Worm (Caenorhabditis elegans) whole organism, dauer: Measurements from ENCODE around the gene prp-40.

Experiments
- unc-62 ChIP-seq: sonication (generic microtip); optimal IDR thresholded peaks from 2 replicates; lab custom pipeline; 2017; ENCODE audit warnings: missing biosample characterization, missing genetic modification reagents, missing genetic modification characterization

The prp-40 gene

DNA sequence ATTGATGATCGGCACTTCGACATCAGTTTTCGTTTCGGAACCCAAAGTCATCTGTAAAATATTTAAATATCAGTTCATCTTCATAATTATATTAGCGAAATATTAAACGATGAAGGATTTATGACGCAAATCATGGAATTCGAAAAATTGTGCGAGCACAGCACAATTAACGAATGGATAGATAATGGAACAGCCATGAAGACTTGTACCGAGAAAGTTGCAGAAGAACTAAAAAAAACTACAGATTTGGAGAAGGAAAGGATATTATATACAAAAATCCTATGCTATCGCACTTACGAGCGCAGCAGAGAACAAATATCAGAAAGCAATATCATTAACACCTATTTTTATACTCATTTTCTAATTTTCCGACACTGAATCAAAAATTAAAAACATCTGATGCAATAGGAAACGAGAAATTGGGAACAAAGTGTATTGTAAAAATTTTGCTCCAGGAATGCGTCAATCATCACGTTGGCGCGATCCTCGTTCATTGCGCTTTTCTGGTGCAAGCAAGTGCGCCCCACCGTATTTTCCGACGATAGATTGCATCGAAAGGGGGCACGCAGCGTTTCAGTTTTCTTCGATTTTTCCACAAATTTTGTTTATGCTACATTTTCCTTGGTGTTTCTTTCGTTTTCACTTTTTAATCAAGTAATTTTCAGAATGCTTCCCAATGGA, at the start of gene prp-40, which contains the start of gene clu-1:
Gene prp-40 (plus strand): TSS at position 666 of the 681 bp plus-strand sequence.
Gene clu-1 (minus strand): TSS at position 51 of the 681 bp plus-strand sequence.
- no peak for TF ChIP-seq unc-62 (GFP tag; lab: Kevin White, UChicago)

ce11 chrIII:9472464-9472863, 49.4 kb upstream of the prp-40 start:
- no peak for TF ChIP-seq unc-62 (GFP tag; lab: Kevin White, UChicago)

DNA sequence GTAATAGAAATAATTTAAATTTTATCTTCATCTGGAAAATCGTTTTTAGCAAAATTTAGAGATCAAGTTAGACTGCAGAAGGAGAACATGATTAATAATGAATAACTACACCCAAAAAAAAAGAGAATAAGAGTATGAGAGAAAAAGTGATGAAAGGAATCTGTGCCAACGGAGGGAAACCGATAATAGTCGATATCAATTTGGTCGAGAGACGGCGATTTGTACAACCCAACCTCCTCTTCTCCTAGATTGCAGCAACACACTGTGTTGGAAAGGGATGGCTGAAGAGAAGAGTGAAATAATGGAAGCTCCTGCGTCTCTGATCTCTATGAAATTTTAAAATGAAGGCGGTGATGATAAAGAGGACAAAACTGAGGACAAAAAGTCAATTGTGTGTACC, 47.4 kb upstream of the prp-40 start:
- TF ChIP-seq unc-62 (GFP tag; lab: Kevin White, UChicago): no peak

- no peak for TF ChIP-seq unc-62 (GFP tag; lab: Kevin White, UChicago)
Observed at ce11 chrIII:9476564-9476963, 45.3 kb upstream of the prp-40 start.

ce11 chrIII:9482423-9482993, 39.4 kb upstream of the prp-40 start:
- TF ChIP-seq unc-62 (GFP tag; lab: Kevin White, UChicago): no peak

DNA sequence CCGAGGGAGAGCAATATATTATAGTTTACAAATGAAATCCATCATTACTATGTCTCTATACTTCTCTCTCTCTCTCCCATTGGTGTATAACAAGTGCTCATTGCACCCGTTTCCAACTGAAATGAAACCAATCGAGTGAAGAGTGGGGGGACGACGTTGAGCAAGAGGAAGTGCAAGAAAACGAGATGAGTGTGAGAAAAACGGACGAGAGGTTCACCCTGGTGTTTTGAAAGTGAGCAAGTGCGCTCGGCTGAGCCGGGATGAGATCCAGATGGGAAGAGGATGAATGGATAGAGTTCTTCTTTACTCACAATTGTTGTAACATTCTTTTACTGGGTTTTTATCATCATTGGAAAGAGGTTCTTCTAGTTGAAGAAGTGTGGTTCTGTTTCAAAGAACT, 38.2 kb upstream of the prp-40 start:
- no peak for TF ChIP-seq unc-62 (GFP tag; lab: Kevin White, UChicago)

- TF ChIP-seq unc-62 (GFP tag; lab: Kevin White, UChicago): no peak
Observed at ce11 chrIII:9485373-9485772, 36.5 kb upstream of the prp-40 start, which contains the start of gene bre-3. Gene bre-3 (minus strand): TSS chrIII:9485473.

- no peak for TF ChIP-seq unc-62 (GFP tag; lab: Kevin White, UChicago)
Observed at ce11 chrIII:9487454-9487853, 34.4 kb upstream of the prp-40 start.

ce11 chrIII:9488027-9488426, 33.8 kb upstream of the prp-40 start:
- TF ChIP-seq unc-62 (GFP tag; lab: Kevin White, UChicago): no peak

DNA sequence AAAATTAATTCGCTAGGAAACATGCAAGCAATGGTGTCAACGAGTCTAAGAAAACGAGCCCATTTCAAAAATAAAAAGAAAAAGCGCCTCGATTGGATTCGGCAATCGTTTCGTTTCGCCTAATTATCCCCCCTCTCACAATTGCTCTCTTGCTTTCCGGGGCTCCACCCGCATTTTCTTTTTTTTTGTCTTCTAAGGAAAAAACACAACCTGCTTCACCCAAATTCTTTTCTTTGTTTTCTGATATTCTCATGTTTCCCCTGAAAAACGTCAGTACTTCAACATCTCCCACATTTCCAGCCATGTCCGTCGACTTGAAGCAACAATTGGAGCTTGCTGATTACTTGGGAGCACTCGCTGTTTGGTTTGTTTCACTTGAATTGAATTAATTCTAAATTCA, 33.4 kb upstream of the prp-40 start, which contains the start of gene nlp-36:
Gene nlp-36 (plus strand): TSS at position 301 of the 400 bp plus-strand sequence.
- TF ChIP-seq unc-62 (GFP tag; lab: Kevin White, UChicago): no peak

DNA sequence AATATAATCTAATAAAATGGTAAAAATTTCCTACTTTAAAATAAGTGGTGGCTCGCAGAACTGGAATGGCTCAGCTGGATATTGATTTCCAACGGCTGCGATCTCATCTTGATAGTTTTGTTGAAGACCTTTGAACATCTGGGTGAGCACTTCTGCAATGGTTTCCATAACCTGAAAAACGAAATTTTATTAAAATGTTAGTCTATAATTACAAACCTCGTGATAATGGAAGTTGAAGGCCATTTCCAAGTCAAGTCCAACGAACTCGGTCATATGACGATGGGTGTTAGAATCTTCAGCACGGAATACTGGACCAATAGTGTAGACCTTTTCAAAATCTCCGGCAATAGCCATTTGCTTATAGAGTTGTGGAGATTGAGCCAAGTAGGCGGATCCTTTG, 32.1 kb upstream of the prp-40 start:
- TF ChIP-seq unc-62 (GFP tag; lab: Kevin White, UChicago): no peak

ce11 chrIII:9490783-9491547, 30.9 kb upstream of the prp-40 start, which contains the start of the genes dars-1 and ctr-9:
Gene dars-1 (minus strand): TSS chrIII:9491215.
Gene ctr-9 (plus strand): TSS chrIII:9491396.
- no peak for TF ChIP-seq unc-62 (GFP tag; lab: Kevin White, UChicago)

- no peak for TF ChIP-seq unc-62 (GFP tag; lab: Kevin White, UChicago)
Observed at ce11 chrIII:9494209-9494608, 27.7 kb upstream of the prp-40 start.

ce11 chrIII:9496083-9496482, 25.8 kb upstream of the prp-40 start:
- TF ChIP-seq unc-62 (GFP tag; lab: Kevin White, UChicago): no peak

- no peak for TF ChIP-seq unc-62 (GFP tag; lab: Kevin White, UChicago)
Observed at ce11 chrIII:9497412-9497811, 24.5 kb upstream of the prp-40 start.

DNA sequence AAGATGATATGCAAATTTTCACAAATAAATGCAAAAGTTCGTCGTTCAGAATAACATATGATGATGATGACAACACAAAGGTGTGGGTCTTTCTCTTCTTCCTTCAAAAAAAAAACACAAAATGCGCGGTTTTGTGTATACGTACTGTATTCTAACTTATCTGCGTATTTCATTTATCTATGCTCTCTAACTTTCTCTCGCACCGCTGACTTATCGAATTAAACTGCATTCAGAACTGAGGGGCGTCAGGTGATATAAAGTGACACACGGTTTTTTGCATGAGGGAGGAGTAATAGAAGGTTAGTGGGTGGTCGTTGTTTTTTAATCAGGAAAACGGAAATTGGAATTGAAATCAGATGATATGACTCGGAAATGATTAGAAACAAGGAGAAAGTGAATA, 21.6 kb upstream of the prp-40 start, which contains the start of gene sod-4:
Gene sod-4 (minus strand): TSS at position 109 of the 400 bp plus-strand sequence.
- TF ChIP-seq unc-62 (GFP tag; lab: Kevin White, UChicago): no peak
